Fruit fly (Drosophila melanogaster) whole organism, adult: ENCODE results near the gene CG7530.

Experiments used
- CG11617 ChIP-seq: fragments of 200-800 bp; sonication (Bioruptor generic); optimal IDR thresholded peaks from 2 replicates; lab custom pipeline; 2017; ENCODE audit warnings: mild to moderate bottlenecking, missing biosample characterization, missing genetic modification reagents, missing genetic modification characterization
- CG12768 ChIP-seq: fragments of 200-800 bp; sonication (Bioruptor generic); optimal IDR thresholded peaks from 2 replicates; lab custom pipeline; 2017; ENCODE audit warnings: missing biosample characterization, missing genetic modification characterization, mild to moderate bottlenecking, moderate library complexity, missing genetic modification reagents
- CG14711 ChIP-seq: fragments of 200-800 bp; sonication (Bioruptor generic); optimal IDR thresholded peaks from 2 replicates; lab custom pipeline; 2018; ENCODE audit warnings: missing biosample characterization, mild to moderate bottlenecking, missing genetic modification characterization, moderate library complexity
- CG1620 ChIP-seq: fragments of 200-800 bp; sonication (Bioruptor generic); optimal IDR thresholded peaks from 2 replicates; lab custom pipeline; 2016; ENCODE audit warnings: missing biosample characterization, missing genetic modification characterization
- CG33017 ChIP-seq: fragments of 200-800 bp; sonication (Bioruptor generic); optimal IDR thresholded peaks from 2 replicates; lab custom pipeline; 2018; ENCODE audit warnings: missing biosample characterization, mild to moderate bottlenecking, missing genetic modification characterization, moderate library complexity
- CG5204 ChIP-seq: fragments of 200-800 bp; sonication (Bioruptor generic); optimal IDR thresholded peaks from 2 replicates; lab custom pipeline; 2016; ENCODE audit warnings: missing biosample characterization, missing genetic modification characterization
- CG7045 ChIP-seq: fragments of 200-800 bp; sonication (Bioruptor generic); optimal IDR thresholded peaks from 2 replicates; lab custom pipeline; 2017; ENCODE audit warnings: missing biosample characterization, mild to moderate bottlenecking, missing genetic modification characterization
- CG7101 ChIP-seq: fragments of 200-800 bp; sonication (Bioruptor generic); optimal IDR thresholded peaks from 2 replicates; lab custom pipeline; 2018; ENCODE audit warnings: missing biosample characterization, mild to moderate bottlenecking, missing genetic modification characterization, moderate library complexity
- Clk ChIP-seq: fragments of 200-800 bp; sonication (Bioruptor generic); optimal IDR thresholded peaks from 2 replicates; lab custom pipeline; 2017; ENCODE audit warnings: missing biosample characterization, missing genetic modification characterization
- Crg-1 ChIP-seq: fragments of 200-800 bp; sonication (Bioruptor generic); optimal IDR thresholded peaks from 2 replicates; lab custom pipeline; 2016; ENCODE audit warnings: missing biosample characterization, missing genetic modification characterization
- Hr96 ChIP-seq: fragments of 200-800 bp; sonication (Bioruptor generic); optimal IDR thresholded peaks from 2 replicates; lab custom pipeline; 2016; ENCODE audit warnings: missing biosample characterization, missing genetic modification characterization
- Mnt ChIP-seq: fragments of 200-800 bp; sonication (Bioruptor generic); optimal IDR thresholded peaks from 2 replicates; lab custom pipeline; 2016; ENCODE audit warnings: missing biosample characterization, mild to moderate bottlenecking, missing genetic modification characterization
- bab1 ChIP-seq: fragments of 200-800 bp; sonication (Bioruptor generic); optimal IDR thresholded peaks from 3 replicates; lab custom pipeline; 2019; ENCODE audit warnings: missing biosample characterization, mild to moderate bottlenecking, missing genetic modification characterization, moderate library complexity
- cic ChIP-seq: fragments of 200-800 bp; sonication (Bioruptor generic); optimal IDR thresholded peaks from 2 replicates; lab custom pipeline; 2017; ENCODE audit warnings: missing biosample characterization, mild to moderate bottlenecking, missing genetic modification characterization, moderate library complexity
- cnc ChIP-seq, 2 experiments: fragments of >200 bp; optimal IDR thresholded peaks; 2 replicates each; lab custom pipeline; 2017
- kay ChIP-seq: fragments of 200-800 bp; sonication (Bioruptor generic); peaks from one replicate; lab custom pipeline; 2016; ENCODE audit warnings: missing biosample characterization, missing genetic modification characterization, borderline replicate concordance
- ovo ChIP-seq: fragments of 200-800 bp; sonication (Bioruptor generic); optimal IDR thresholded peaks from 2 replicates; lab custom pipeline; 2016; ENCODE audit warnings: missing biosample characterization, missing genetic modification characterization
- pad ChIP-seq: fragments of 200-800 bp; sonication (Bioruptor generic); optimal IDR thresholded peaks from 3 replicates; lab custom pipeline; 2017; ENCODE audit warnings: missing biosample characterization, missing genetic modification characterization, mild to moderate bottlenecking, moderate library complexity, missing genetic modification reagents
- tj ChIP-seq: fragments of 200-800 bp; sonication (Bioruptor generic); optimal IDR thresholded peaks from 3 replicates; lab custom pipeline; 2017; ENCODE audit warnings: missing biosample characterization, mild to moderate bottlenecking, missing genetic modification characterization, moderate library complexity
- toe ChIP-seq: fragments of 200-800 bp; sonication (Bioruptor generic); optimal IDR thresholded peaks from 2 replicates; lab custom pipeline; 2016; ENCODE audit warnings: missing biosample characterization, missing genetic modification characterization

CG7530 gene

dm6 chr3R:14740253-14740522 is 8.9 kb upstream of the CG7530 start:
- TF ChIP-seq CG12768 (no peak), Mnt (GFP tag; lab: Kevin White, UChicago) (no peak), CG7101 (tag; lab: Kevin White, UChicago) (no peak), ovo (no peak), Clk (no peak), CG33017 (tag; lab: Kevin White, UChicago) (no peak), cnc (optimal IDR thresholded peaks at IDR 0.05; lab: Kevin White, UChicago) (no peak), toe (GFP tag; lab: Kevin White, UChicago) (no peak), CG5204 (GFP tag; lab: Kevin White, UChicago) (no peak), CG11617 (GFP tag; lab: Kevin White, UChicago) (no peak), kay (GFP tag; lab: Kevin White, UChicago) (no peak), CG14711 (tag; lab: Kevin White, UChicago) (no peak), Hr96 (GFP tag; lab: Kevin White, UChicago) (no peak), CG1620 (GFP tag; lab: Kevin White, UChicago) (no peak), CG7045 (no peak), Crg-1 (GFP tag; lab: Kevin White, UChicago) (no peak), tj (GFP tag; lab: Kevin White, UChicago) (no peak), cic (GFP tag; lab: Kevin White, UChicago) (no peak), bab1 (GFP tag; lab: Kevin White, UChicago) (no peak), pad (no peak)

- peak; percentile 95 for TF ChIP-seq ovo
- TF ChIP-seq Crg-1 (GFP tag; lab: Kevin White, UChicago) = no peak
- peak in 1 of 2 experiments; percentile 53 for TF ChIP-seq cnc (optimal IDR thresholded peaks at IDR 0.05; lab: Kevin White, UChicago)
- peak; percentile 55 for TF ChIP-seq kay (GFP tag; lab: Kevin White, UChicago)
- peak; percentile 42 for TF ChIP-seq tj (GFP tag; lab: Kevin White, UChicago)
These were observed 8.4 kb upstream of the CG7530 start for dm6 chr3R:14739501-14740252.

- peak; percentile 26 for TF ChIP-seq CG33017 (tag; lab: Kevin White, UChicago)
- no peak for TF ChIP-seq CG5204 (GFP tag; lab: Kevin White, UChicago)
- TF ChIP-seq CG7101 (tag; lab: Kevin White, UChicago) = peak; percentile 60
- TF ChIP-seq CG11617 (GFP tag; lab: Kevin White, UChicago) = peak; percentile 7
- peak; percentile 96 for TF ChIP-seq kay (GFP tag; lab: Kevin White, UChicago)
- TF ChIP-seq CG12768 = peak; percentile 90
- peak; percentile 67 for TF ChIP-seq tj (GFP tag; lab: Kevin White, UChicago)
- peak; percentile 24 for TF ChIP-seq CG14711 (tag; lab: Kevin White, UChicago)
- peak; percentile 82 for TF ChIP-seq ovo
- peak; percentile 52 for TF ChIP-seq CG7045
- TF ChIP-seq CG1620 (GFP tag; lab: Kevin White, UChicago) = peak; percentile 67
- TF ChIP-seq Hr96 (GFP tag; lab: Kevin White, UChicago) = peak; percentile 66
- peak; percentile 90 for TF ChIP-seq cic (GFP tag; lab: Kevin White, UChicago)
- no peak for TF ChIP-seq cnc (optimal IDR thresholded peaks at IDR 0.05; lab: Kevin White, UChicago)
- no peak for TF ChIP-seq Crg-1 (GFP tag; lab: Kevin White, UChicago)
- peak; percentile 95 for TF ChIP-seq pad
- TF ChIP-seq bab1 (GFP tag; lab: Kevin White, UChicago) = peak; percentile 75
- TF ChIP-seq Clk = peak; percentile 68
- peak; percentile 50 for TF ChIP-seq toe (GFP tag; lab: Kevin White, UChicago)
- peak; percentile 73 for TF ChIP-seq Mnt (GFP tag; lab: Kevin White, UChicago)
These were observed 7.8 kb upstream of the CG7530 start for dm6 chr3R:14739088-14739487.

dm6 chr3R:14737894-14738860 is 6.9 kb upstream of the CG7530 start:
- TF ChIP-seq cic (GFP tag; lab: Kevin White, UChicago) = no peak
- peak; percentile 11 for TF ChIP-seq Crg-1 (GFP tag; lab: Kevin White, UChicago)
- TF ChIP-seq Hr96 (GFP tag; lab: Kevin White, UChicago) = no peak
- no peak for TF ChIP-seq toe (GFP tag; lab: Kevin White, UChicago)
- TF ChIP-seq CG33017 (tag; lab: Kevin White, UChicago) = peak; percentile 41
- no peak for TF ChIP-seq Mnt (GFP tag; lab: Kevin White, UChicago)
- peak; percentile 13 for TF ChIP-seq ovo
- no peak for TF ChIP-seq CG7045
- peak; percentile 66 for TF ChIP-seq pad
- TF ChIP-seq Clk = no peak
- peak; percentile 31 for TF ChIP-seq CG11617 (GFP tag; lab: Kevin White, UChicago)
- TF ChIP-seq bab1 (GFP tag; lab: Kevin White, UChicago) = peak; percentile 94
- TF ChIP-seq tj (GFP tag; lab: Kevin White, UChicago) = peak; percentile 20
- peak; percentile 77 for TF ChIP-seq CG14711 (tag; lab: Kevin White, UChicago)
- TF ChIP-seq CG5204 (GFP tag; lab: Kevin White, UChicago) = no peak
- peak; percentile 84 for TF ChIP-seq kay (GFP tag; lab: Kevin White, UChicago)
- peak; percentile 83 for TF ChIP-seq CG7101 (tag; lab: Kevin White, UChicago)
- no peak for TF ChIP-seq cnc (optimal IDR thresholded peaks at IDR 0.05; lab: Kevin White, UChicago)
- no peak for TF ChIP-seq CG1620 (GFP tag; lab: Kevin White, UChicago)
- no peak for TF ChIP-seq CG12768

dm6 chr3R:14736674-14737073 is 5.4 kb upstream of the CG7530 start:
- peak; percentile 60 for TF ChIP-seq tj (GFP tag; lab: Kevin White, UChicago)
- TF ChIP-seq CG12768 = no peak
- TF ChIP-seq toe (GFP tag; lab: Kevin White, UChicago) = no peak
- no peak for TF ChIP-seq Crg-1 (GFP tag; lab: Kevin White, UChicago)
- no peak for TF ChIP-seq CG33017 (tag; lab: Kevin White, UChicago)
- TF ChIP-seq pad = no peak
- no peak for TF ChIP-seq CG5204 (GFP tag; lab: Kevin White, UChicago)
- no peak for TF ChIP-seq Clk
- TF ChIP-seq Hr96 (GFP tag; lab: Kevin White, UChicago) = no peak
- peak; percentile 26 for TF ChIP-seq cic (GFP tag; lab: Kevin White, UChicago)
- peak; percentile 74 for TF ChIP-seq bab1 (GFP tag; lab: Kevin White, UChicago)
- no peak for TF ChIP-seq CG11617 (GFP tag; lab: Kevin White, UChicago)
- TF ChIP-seq Mnt (GFP tag; lab: Kevin White, UChicago) = no peak
- TF ChIP-seq CG7045 = no peak
- TF ChIP-seq CG7101 (tag; lab: Kevin White, UChicago) = no peak
- TF ChIP-seq CG14711 (tag; lab: Kevin White, UChicago) = no peak
- peak; percentile 62 for TF ChIP-seq ovo
- peak in 1 of 2 experiments; percentile 61 for TF ChIP-seq cnc (optimal IDR thresholded peaks at IDR 0.05; lab: Kevin White, UChicago)
- no peak for TF ChIP-seq CG1620 (GFP tag; lab: Kevin White, UChicago)
- TF ChIP-seq kay (GFP tag; lab: Kevin White, UChicago) = no peak
